Worm (Caenorhabditis elegans) whole organism, dauer: ENCODE measurements around the gene ZK673.2.
"Not testable (repeated sequence)": the region's sequence is repeated elsewhere in the genome, so short reads cannot be mapped to it uniquely, and the experiment has no call there.

Source experiments
- unc-62 ChIP-seq: sonication (generic microtip); optimal IDR thresholded peaks from 2 replicates; lab custom pipeline; 2017; ENCODE audit warnings: missing biosample characterization, missing genetic modification reagents, missing genetic modification characterization

Gene ZK673.2

DNA sequence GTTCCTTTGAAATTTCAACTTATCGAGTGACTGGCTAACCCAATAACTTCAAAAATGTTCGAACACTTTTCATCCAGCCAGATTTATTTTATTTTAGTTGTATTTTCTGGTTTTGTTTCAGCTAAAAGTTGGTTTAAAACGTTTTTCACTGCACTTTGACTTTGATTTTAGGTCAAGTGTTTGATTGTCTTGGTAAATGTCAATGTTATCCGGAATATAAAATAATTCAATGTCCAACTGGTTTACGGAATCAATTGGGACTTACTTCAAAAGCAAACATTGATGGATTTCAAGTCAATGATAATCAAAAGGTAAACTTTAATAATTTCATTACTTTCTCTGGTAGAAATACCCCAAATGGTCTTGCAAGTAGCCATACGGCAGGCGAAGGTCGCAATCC lies 35.8 kb downstream of the ZK673.2 start:
- TF ChIP-seq unc-62 (GFP tag; lab: Kevin White, UChicago): no peak

DNA sequence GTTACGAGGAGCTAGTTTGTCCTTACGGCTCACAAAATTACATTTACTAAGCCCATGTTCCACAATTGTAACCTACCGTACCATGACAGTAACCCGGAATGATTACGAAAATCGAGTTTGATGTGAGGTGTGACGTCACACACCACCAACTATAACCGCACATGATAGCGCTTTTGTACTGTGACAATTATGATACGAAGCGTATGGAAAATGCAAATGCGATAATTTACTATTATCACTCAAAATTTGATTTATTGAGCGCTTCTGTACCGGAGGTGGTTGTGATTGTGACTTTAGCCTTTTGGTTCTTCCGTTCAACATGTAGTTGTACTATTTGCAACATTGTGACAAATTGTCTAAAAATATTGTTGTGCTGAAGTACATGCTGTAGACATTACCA lies 37.6 kb downstream of the ZK673.2 start:
- no peak for TF ChIP-seq unc-62 (GFP tag; lab: Kevin White, UChicago)

DNA sequence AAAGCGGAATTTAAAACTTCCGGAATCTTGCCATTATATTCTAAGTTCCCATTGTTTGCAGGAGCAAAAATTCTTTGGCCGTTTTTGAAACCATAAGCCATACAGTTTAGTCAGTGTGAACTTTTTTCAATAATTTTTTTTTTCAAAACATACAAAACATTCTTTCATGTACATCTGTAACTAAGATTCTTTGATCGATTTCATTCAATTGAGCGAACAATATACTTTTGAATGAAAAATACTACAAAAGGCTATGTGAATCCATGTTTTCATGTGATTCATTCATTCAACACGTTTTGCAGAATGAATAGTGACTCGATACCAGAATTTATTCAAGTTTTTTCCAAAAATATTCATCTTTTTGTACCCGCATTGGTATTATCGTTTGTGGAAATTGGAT lies 38.7 kb downstream of the ZK673.2 start, which contains the start of gene ZK666.15:
Gene ZK666.15 (plus strand): TSS at position 301 of the 400 bp plus-strand sequence.
- no peak for TF ChIP-seq unc-62 (GFP tag; lab: Kevin White, UChicago)

DNA sequence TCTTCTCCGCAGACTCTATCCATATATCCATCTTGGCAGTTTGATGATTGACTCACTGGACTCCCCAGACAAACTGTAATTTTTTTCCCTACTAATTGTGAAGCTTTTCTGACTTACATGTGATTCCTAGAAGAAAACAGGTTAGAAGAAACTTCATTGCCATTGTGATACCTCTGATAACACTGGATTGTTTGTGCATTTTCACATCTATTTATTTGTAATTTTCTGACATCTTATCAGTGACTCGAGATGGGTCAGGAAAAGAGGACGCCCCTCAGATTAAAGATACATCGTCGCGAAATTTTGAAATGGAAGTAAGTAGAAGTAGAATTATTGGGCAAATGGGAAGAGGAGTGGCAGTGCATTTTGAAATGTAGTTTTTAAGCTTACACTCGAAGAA lies 42.3 kb downstream of the ZK673.2 start, which contains the start of gene clec-61:
Gene clec-61 (minus strand): TSS at position 209 of the 400 bp plus-strand sequence.
- no peak for TF ChIP-seq unc-62 (GFP tag; lab: Kevin White, UChicago)

DNA sequence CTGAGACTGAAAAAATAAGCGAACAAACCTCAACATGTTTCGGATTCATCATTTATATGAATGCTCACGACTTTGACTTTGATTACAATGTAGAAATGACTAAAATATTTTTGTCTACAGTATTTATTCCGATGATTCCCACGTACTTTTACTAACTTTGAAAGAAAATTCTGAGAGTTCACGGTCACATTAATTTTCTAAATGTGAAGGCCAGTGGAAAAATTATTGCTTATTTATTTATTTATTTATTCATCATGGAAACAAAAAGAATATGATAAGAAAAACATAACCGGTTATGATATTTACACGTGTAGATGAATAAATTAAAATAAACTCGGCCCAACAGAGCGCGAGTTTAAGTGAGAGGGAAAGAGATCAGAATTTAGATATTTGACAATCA lies 45.0 kb downstream of the ZK673.2 start, which contains the start of gene ZK666.8:
Gene ZK666.8 (minus strand): TSS at position 101 of the 400 bp plus-strand sequence.
- TF ChIP-seq unc-62 (GFP tag; lab: Kevin White, UChicago): not testable (repeated sequence)

DNA sequence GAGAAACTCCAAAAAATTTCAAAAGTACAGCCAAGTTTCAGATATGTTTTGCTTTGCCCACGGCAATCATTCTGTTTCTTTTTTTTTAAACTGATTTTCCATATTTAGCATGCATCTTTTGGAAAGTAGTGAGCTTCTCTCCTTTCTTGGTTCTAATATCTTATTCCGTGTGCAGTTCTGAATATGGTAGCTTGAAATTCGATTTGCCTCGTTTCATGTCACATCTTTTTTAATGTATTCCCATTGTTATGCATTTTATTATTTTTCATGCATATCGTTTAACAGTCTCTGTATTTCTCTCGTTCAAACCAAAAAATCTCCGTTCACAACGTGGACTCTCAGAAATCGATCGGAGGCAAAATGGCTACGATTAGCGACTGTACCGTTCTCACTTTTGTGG lies 46.4 kb downstream of the ZK673.2 start, which contains the start of gene ZK666.14:
Gene ZK666.14 (plus strand): TSS at position 301 of the 400 bp plus-strand sequence.
- TF ChIP-seq unc-62 (GFP tag; lab: Kevin White, UChicago): no peak

DNA sequence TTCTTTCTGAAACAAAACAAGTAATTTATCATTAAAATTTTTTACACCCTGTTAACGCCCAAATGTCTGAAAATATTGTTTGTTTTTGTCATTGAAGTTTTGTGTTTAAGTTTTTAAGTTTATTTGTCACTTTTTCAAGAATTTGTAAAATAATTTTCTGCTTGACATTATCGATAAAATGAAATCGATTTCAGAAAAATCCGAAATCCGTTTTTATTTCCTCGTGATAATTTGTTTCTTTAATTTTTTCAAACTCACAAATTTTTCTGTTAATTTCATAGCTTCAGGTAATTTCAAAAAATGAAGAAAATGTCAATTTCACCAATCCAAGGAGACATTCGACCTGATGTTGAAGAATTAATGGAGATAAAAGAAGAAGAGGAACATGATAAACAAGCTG lies 47.8 kb downstream of the ZK673.2 start, which contains the start of gene ZK666.12:
Gene ZK666.12 (plus strand): TSS at position 301 of the 400 bp plus-strand sequence.
- TF ChIP-seq unc-62 (GFP tag; lab: Kevin White, UChicago): no peak
